Fruit fly (Drosophila melanogaster): ENCODE data around the gene CG2082.

The CG2082 gene

DNA sequence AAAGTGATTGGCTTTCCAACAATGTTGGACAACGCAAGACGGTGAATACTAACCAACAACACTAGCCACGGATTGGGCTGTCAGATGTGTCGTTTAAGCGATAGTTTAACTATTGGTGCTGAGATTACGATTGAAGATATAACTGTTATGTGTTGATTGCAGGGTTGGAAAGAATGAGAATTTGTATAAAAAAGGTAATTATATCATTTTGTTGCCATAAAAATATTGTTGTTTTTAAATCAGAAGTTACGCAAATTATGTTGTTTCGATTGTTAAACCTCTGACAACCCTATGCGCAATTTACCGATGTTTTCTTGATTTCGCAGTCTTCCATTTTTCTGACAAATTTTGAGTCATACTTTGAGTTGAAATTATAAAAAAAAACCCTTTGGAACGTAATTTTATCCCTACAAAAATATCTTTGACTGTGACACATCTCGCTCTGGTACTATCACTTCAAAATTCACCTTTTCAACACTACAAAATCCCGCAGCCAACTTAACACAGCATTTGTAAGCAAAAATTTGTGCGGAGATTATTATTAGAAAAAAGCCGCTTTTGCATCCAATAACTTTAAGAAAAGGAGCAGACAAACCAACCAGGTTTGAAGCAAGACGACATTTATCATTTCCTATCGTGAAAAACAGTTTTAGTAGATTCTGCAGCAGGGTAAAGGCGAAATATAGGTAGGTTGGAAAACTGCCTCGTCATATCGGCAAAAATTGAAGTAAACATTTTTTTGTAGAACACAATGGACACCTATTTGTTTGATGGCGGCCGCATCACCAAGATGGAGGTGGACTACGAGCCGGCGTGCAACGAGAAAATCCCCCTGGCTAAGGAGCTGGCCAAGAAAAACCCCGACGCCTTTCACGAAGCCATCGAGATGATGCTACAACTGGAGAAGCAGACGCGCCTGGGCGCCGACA lies 8.4 kb upstream of the CG2082 start, which contains the start of the genes Hat1 and Rpn5 (continued):
- TF ChIP-seq usp (GFP tag; optimal IDR thresholded peaks at IDR 0.05) (no peak), Camta (GFP tag; optimal IDR thresholded peaks at IDR 0.05) (peak; percentile 90), bbx (GFP tag; IDR thresholded peaks at IDR 0.05; ENCODE audit: partially characterized antibody) (peak; percentile 65), disco-r (GFP tag; optimal IDR thresholded peaks at IDR 0.05) (peak; percentile 92), CG3847 (GFP tag; IDR thresholded peaks at IDR 0.05) (peak; percentile 86), CG32767 (GFP tag; IDR thresholded peaks at IDR 0.05) (no peak), CG18476 (GFP tag; optimal IDR thresholded peaks at IDR 0.05) (peak; percentile 84), CG18619 (GFP tag; optimal IDR thresholded peaks at IDR 0.05) (peak; percentile 81), nerfin-2 (GFP tag; IDR thresholded peaks at IDR 0.05; ENCODE audit: partially characterized antibody) (peak; percentile 68), CG10462 (GFP tag; optimal IDR thresholded peaks at IDR 0.05) (peak; percentile 23), CG7745 (tag; optimal IDR thresholded peaks at IDR 0.05) (no peak), abd-A (tag; optimal IDR thresholded peaks at IDR 0.05) (no peak), CG31224 (GFP tag; IDR thresholded peaks at IDR 0.05) (peak; percentile 58), CG9876 (GFP tag; optimal IDR thresholded peaks at IDR 0.05) (peak; percentile 73), CrebB (tag; optimal IDR thresholded peaks at IDR 0.05) (peak; percentile 1), lilli (GFP tag; optimal IDR thresholded peaks at IDR 0.05) (peak; percentile 92), wek (GFP tag; optimal IDR thresholded peaks at IDR 0.05) (no peak), tgo (GFP tag; IDR thresholded peaks at IDR 0.05) (peak; percentile 70), gcm (GFP tag; optimal IDR thresholded peaks at IDR 0.05) (peak; percentile 0), Dek (tag; optimal IDR thresholded peaks at IDR 0.05) (peak; percentile 73), Dip3 (GFP tag; optimal IDR thresholded peaks at IDR 0.05) (peak; percentile 90), Hr3 (GFP tag; optimal IDR thresholded peaks at IDR 0.05) (peak; percentile 90), CG12769 (tag; optimal IDR thresholded peaks at IDR 0.05) (no peak), CG3065 (GFP tag; optimal IDR thresholded peaks at IDR 0.05) (peak; percentile 51), CG9609 (GFP tag; optimal IDR thresholded peaks at IDR 0.05) (peak; percentile 90), br (optimal IDR thresholded peaks at IDR 0.05) (no peak), CG7271 (tag; optimal IDR thresholded peaks at IDR 0.05) (no peak), CG3163 (GFP tag; optimal IDR thresholded peaks at IDR 0.05) (peak; percentile 75), Doc3 (GFP tag; IDR thresholded peaks at IDR 0.05; ENCODE audit: partially characterized antibody) (peak; percentile 73), gcm2 (GFP tag; optimal IDR thresholded peaks at IDR 0.05) (peak; percentile 55), ham (GFP tag; IDR thresholded peaks at IDR 0.05) (0 out of 2 replicates have a peak, but pooled peaks have one; percentile 33), D19A (tag; optimal IDR thresholded peaks at IDR 0.05) (peak; percentile 46), Ptx1 (GFP tag; IDR thresholded peaks at IDR 0.05) (peak; percentile 69), CG14965 (GFP tag; optimal IDR thresholded peaks at IDR 0.05; ENCODE audit: borderline replicate concordance) (peak; percentile 51), CG15269 (tag; optimal IDR thresholded peaks at IDR 0.05) (peak; percentile 70), nmo (GFP tag; optimal IDR thresholded peaks at IDR 0.05) (peak; percentile 87), Meics (GFP tag; optimal IDR thresholded peaks at IDR 0.05) (peak; percentile 76), CG14667 (GFP tag; IDR thresholded peaks at IDR 0.05) (peak; percentile 33; the same call in 1 of the 2 replicates), CG15696 (tag; optimal IDR thresholded peaks at IDR 0.05) (peak; percentile 62), Xbp1 (GFP tag; optimal IDR thresholded peaks at IDR 0.05) (peak; percentile 90), B-H1 (GFP tag; IDR thresholded peaks at IDR 0.05) (peak; percentile 56; the same call in 2 of the 3 replicates), kni (GFP tag; optimal IDR thresholded peaks at IDR 0.05) (no peak), bigmax (GFP tag; optimal IDR thresholded peaks at IDR 0.05) (no peak), CG11093 (GFP tag; IDR thresholded peaks at IDR 0.05) (peak; percentile 62; the same call in 1 of the 3 replicates), Hr78 (GFP tag; optimal IDR thresholded peaks at IDR 0.05) (no peak), CG2202 (tag; optimal IDR thresholded peaks at IDR 0.05) (peak; percentile 46), ftz-f1 (GFP tag; optimal IDR thresholded peaks at IDR 0.05) (peak; percentile 4), kah (GFP tag; optimal IDR thresholded peaks at IDR 0.05) (no peak)

All from whole organism, embryonic.